Worm (Caenorhabditis elegans) whole organism, young adult: ENCODE data around the gene cpg-8.

Source experiments
- F23B12.7 ChIP-seq: sonication (generic microtip); optimal IDR thresholded peaks from 2 replicates; lab custom pipeline; 2017; ENCODE audit warnings: missing genetic modification characterization, mild to moderate bottlenecking, missing compliant biosample characterization, antibody characterized with exemption, moderate library complexity; ENCODE audit not compliant: insufficient read depth
- aptf-3 ChIP-seq: fragments of 200-800 bp; sonication (Bioruptor generic); IDR thresholded peaks from 2 replicates; pipeline ENCODE4 v1.3.6; 2022; ENCODE audit warnings: missing genetic modification characterization, missing compliant biosample characterization
- dpl-1 ChIP-seq: fragments of 150-350 bp; optimal IDR thresholded peaks from 2 replicates; lab custom pipeline; 2014; ENCODE audit warnings: missing biosample characterization, missing genetic modification reagents, missing genetic modification characterization
- fkh-3 ChIP-seq: sonication (generic microtip); optimal IDR thresholded peaks from 2 replicates; lab custom pipeline; 2016; ENCODE audit warnings: mild to moderate bottlenecking, missing genetic modification characterization, missing compliant biosample characterization
- pha-4 ChIP-seq: fragments of 150-350 bp; sonication (generic microtip); optimal IDR thresholded peaks from 2 replicates; lab custom pipeline; 2014; ENCODE audit warnings: missing biosample characterization, missing genetic modification reagents, missing genetic modification characterization
- sdz-38 ChIP-seq: sonication (generic microtip); optimal IDR thresholded peaks from 2 replicates; lab custom pipeline; 2016; ENCODE audit warnings: missing genotype, missing genetic modification characterization, missing compliant biosample characterization
- ztf-28 ChIP-seq: fragments of 200-800 bp; sonication (Bioruptor generic); IDR thresholded peaks from 2 replicates; pipeline ENCODE4 v1.3.6; 2022; ENCODE audit warnings: missing genetic modification reagents, missing genetic modification characterization, missing compliant biosample characterization

DNA sequence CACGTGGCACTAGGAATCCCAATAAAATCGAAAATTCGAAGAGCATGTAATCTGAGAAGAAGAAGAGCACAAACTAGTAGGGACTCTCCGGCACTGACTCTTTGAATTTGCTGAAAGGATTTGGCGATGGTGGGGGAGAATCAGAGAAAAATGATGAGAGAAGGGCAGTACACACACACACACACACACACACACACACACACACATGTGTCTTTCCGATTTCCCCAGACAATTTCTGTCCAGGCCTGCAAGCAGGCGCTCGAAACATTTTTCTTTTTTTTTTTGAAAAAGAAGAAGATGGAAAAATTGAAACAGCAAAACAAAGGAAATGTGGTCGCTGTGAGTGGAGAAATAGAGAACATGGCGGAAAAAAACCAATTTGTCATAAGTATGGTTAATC is 37.8 kb upstream of the cpg-8 start, which contains the start of gene tig-2:
- TF ChIP-seq ztf-28 (GFP tag; lab: Robert Waterston, UW) (no peak), dpl-1 (GFP tag; lab: Kevin White, UChicago) (no peak), aptf-3 (no peak), fkh-3 (tag; lab: Kevin White, UChicago) (no peak), sdz-38 (tag; lab: Kevin White, UChicago) (no peak), F23B12.7 (no peak), pha-4 (tag; lab: Kevin White, UChicago) (no peak)
